Fruit fly (Drosophila melanogaster) whole organism, embryonic: ENCODE results near the gene Son.

Experiments
- Atf-2 ChIP-seq: fragments of 200-800 bp; sonication (Bioruptor generic); optimal IDR thresholded peaks from 2 replicates; lab custom pipeline; 2016; ENCODE audit warnings: missing biosample characterization, missing genetic modification characterization
- C15 ChIP-seq: fragments of 200-800 bp; sonication (Bioruptor generic); IDR thresholded peaks from 3 replicates; pipeline ENCODE4 v1.3.6; 2022; ENCODE audit warnings: missing biosample characterization, missing genetic modification characterization
- CG10209 ChIP-seq: fragments of 200-800 bp; sonication (Bioruptor generic); optimal IDR thresholded peaks from 3 replicates; lab custom pipeline; 2017; ENCODE audit warnings: missing biosample characterization, mild to moderate bottlenecking, missing genetic modification characterization, missing genetic modification reagents
- CG10543 ChIP-seq: fragments of 200-800 bp; sonication (Bioruptor generic); optimal IDR thresholded peaks from 3 replicates; lab custom pipeline; 2017; ENCODE audit warnings: missing biosample characterization, mild to moderate bottlenecking, missing genetic modification characterization, moderate library complexity
- CG11398 ChIP-seq: fragments of 200-800 bp; sonication (Bioruptor generic); optimal IDR thresholded peaks from 2 replicates; lab custom pipeline; 2016; ENCODE audit warnings: missing biosample characterization, missing genetic modification characterization
- CG11456 ChIP-seq: fragments of 200-800 bp; sonication (Bioruptor generic); IDR thresholded peaks from 3 replicates; pipeline ENCODE4 v1.3.6; 2022; ENCODE audit warnings: missing biosample characterization, missing genetic modification characterization
- CG12659 ChIP-seq: fragments of 200-800 bp; sonication (Bioruptor generic); optimal IDR thresholded peaks from 3 replicates; lab custom pipeline; 2017; ENCODE audit warnings: mild to moderate bottlenecking, missing biosample characterization, missing genetic modification reagents, missing genetic modification characterization
- CG14014 ChIP-seq: fragments of 200-800 bp; sonication (Bioruptor generic); IDR thresholded peaks from 2 replicates; pipeline ENCODE4 v1.3.6; 2022; ENCODE audit warnings: missing biosample characterization, missing genetic modification characterization
- CG17361 ChIP-seq: fragments of 200-800 bp; sonication (Bioruptor generic); IDR thresholded peaks from 3 replicates; pipeline ENCODE4 v1.3.6; 2022; ENCODE audit warnings: missing biosample characterization, missing genetic modification characterization
- CG17912 ChIP-seq: fragments of 200-800 bp; sonication (Bioruptor generic); optimal IDR thresholded peaks from 2 replicates; lab custom pipeline; 2018; ENCODE audit warnings: missing biosample characterization, mild to moderate bottlenecking, missing genetic modification characterization
- CG18011 ChIP-seq: fragments of 200-800 bp; sonication (Bioruptor generic); optimal IDR thresholded peaks from 2 replicates; lab custom pipeline; 2017; ENCODE audit warnings: missing biosample characterization, missing genetic modification characterization, mild to moderate bottlenecking, moderate library complexity, missing genotype
- CG1832 ChIP-seq: fragments of 200-800 bp; sonication (Bioruptor generic); optimal IDR thresholded peaks from 2 replicates; lab custom pipeline; 2017; ENCODE audit warnings: missing biosample characterization, mild to moderate bottlenecking, missing genetic modification characterization, inconsistent platforms
- CG31224 ChIP-seq: fragments of 200-800 bp; sonication (Bioruptor generic); IDR thresholded peaks from 2 replicates; pipeline ENCODE4 v1.3.6; 2022; ENCODE audit warnings: missing biosample characterization, missing genetic modification characterization
- CG3838 ChIP-seq: fragments of 200-800 bp; sonication (Bioruptor generic); optimal IDR thresholded peaks from 3 replicates; lab custom pipeline; 2016; ENCODE audit warnings: missing biosample characterization, missing genetic modification characterization
- CG3995 ChIP-seq: fragments of 200-800 bp; sonication (Bioruptor generic); optimal IDR thresholded peaks from 3 replicates; lab custom pipeline; 2016; ENCODE audit warnings: missing biosample characterization, missing genetic modification characterization
- CG4282 ChIP-seq: fragments of 200-800 bp; sonication (Bioruptor generic); optimal IDR thresholded peaks from 2 replicates; lab custom pipeline; 2016; ENCODE audit warnings: missing biosample characterization, missing genetic modification characterization
- CG6689 ChIP-seq: fragments of 200-800 bp; sonication (Bioruptor generic); IDR thresholded peaks from 2 replicates; pipeline ENCODE4 v1.3.6; 2022; ENCODE audit warnings: missing biosample characterization, missing genetic modification characterization
- CG7839 ChIP-seq: fragments of 200-800 bp; sonication (Bioruptor generic); optimal IDR thresholded peaks from 3 replicates; lab custom pipeline; 2018; ENCODE audit warnings: missing biosample characterization, mild to moderate bottlenecking, missing genetic modification characterization, moderate library complexity
- CG9437 ChIP-seq: fragments of 200-800 bp; sonication (Bioruptor generic); optimal IDR thresholded peaks from 2 replicates; lab custom pipeline; 2018; ENCODE audit warnings: missing biosample characterization, mild to moderate bottlenecking, missing genetic modification characterization
- Dfd ChIP-seq, 2 experiments: fragments of >200 bp; optimal IDR thresholded peaks; 2 replicates each; lab custom pipeline; 2017; ENCODE audit warnings: missing biosample characterization in 2 of 2, missing genetic modification characterization in 2 of 2
- Dip2 ChIP-seq: fragments of 200-800 bp; sonication (Bioruptor generic); IDR thresholded peaks from 2 replicates; pipeline ENCODE4 v1.3.6; 2022; ENCODE audit warnings: missing biosample characterization, missing genetic modification characterization
- ERR ChIP-seq: fragments of 200-800 bp; sonication (Bioruptor generic); optimal IDR thresholded peaks from 2 replicates; lab custom pipeline; 2016; ENCODE audit warnings: missing biosample characterization, missing genetic modification characterization
- HLHmδ ChIP-seq: fragments of 200-800 bp; sonication (Bioruptor generic); optimal IDR thresholded peaks from 2 replicates; lab custom pipeline; 2018; ENCODE audit warnings: missing biosample characterization, mild to moderate bottlenecking, missing genetic modification characterization, moderate library complexity
- Hsf ChIP-seq: fragments of 200-800 bp; sonication (Bioruptor generic); optimal IDR thresholded peaks from 3 replicates; lab custom pipeline; 2016; ENCODE audit warnings: missing biosample characterization, missing genetic modification characterization
- NK7.1 ChIP-seq: fragments of 200-800 bp; sonication (Bioruptor generic); optimal IDR thresholded peaks from 3 replicates; lab custom pipeline; 2016; ENCODE audit warnings: missing biosample characterization, missing genetic modification characterization
- PHDP ChIP-seq: fragments of 200-800 bp; sonication (Bioruptor generic); optimal IDR thresholded peaks from 3 replicates; lab custom pipeline; 2018; ENCODE audit warnings: missing biosample characterization, mild to moderate bottlenecking, missing genetic modification characterization, moderate library complexity
- Rfx ChIP-seq: fragments of 200-800 bp; sonication (Bioruptor generic); IDR thresholded peaks from 2 replicates; pipeline ENCODE4 v1.3.6; 2022; ENCODE audit warnings: missing biosample characterization, missing genetic modification characterization
- Rx ChIP-seq: fragments of 200-800 bp; sonication (Bioruptor generic); IDR thresholded peaks from 2 replicates; pipeline ENCODE4 v1.3.6; 2022; ENCODE audit warnings: missing biosample characterization, missing genetic modification characterization
- Sry-δ ChIP-seq: fragments of 200-800 bp; sonication (Bioruptor generic); optimal IDR thresholded peaks from 2 replicates; lab custom pipeline; 2016; ENCODE audit warnings: missing biosample characterization, missing genetic modification characterization
- Stat92E ChIP-seq, 3 experiments: fragments of >200 bp in 2 of 3; fragments of 200-800 bp in 1 of 3; sonication (Bioruptor generic) in 1 of 3; optimal IDR thresholded peaks; 2 replicates each; lab custom pipeline; 2017 to 2019; ENCODE audit warnings: missing biosample characterization in 3 of 3, missing genetic modification characterization in 3 of 3, mild to moderate bottlenecking in 1 of 3, moderate library complexity in 1 of 3
- ash1 ChIP-seq: fragments of 200-800 bp; sonication (Bioruptor generic); optimal IDR thresholded peaks from 2 replicates; lab custom pipeline; 2018; ENCODE audit warnings: missing biosample characterization, mild to moderate bottlenecking, missing genetic modification characterization
- cas ChIP-seq: fragments of 200-800 bp; sonication (Bioruptor generic); IDR thresholded peaks from 2 replicates; pipeline ENCODE4 v1.3.6; 2022; ENCODE audit warnings: missing biosample characterization, missing genetic modification characterization
- chif ChIP-seq, 2 experiments: fragments of 200-800 bp; sonication (Bioruptor generic); optimal IDR thresholded peaks; 3 replicates each; lab custom pipeline; 2016; ENCODE audit warnings: missing biosample characterization in 2 of 2, missing genetic modification characterization in 2 of 2
- dati ChIP-seq: fragments of 200-800 bp; sonication (Bioruptor generic); IDR thresholded peaks from 2 replicates; pipeline ENCODE4 v1.3.6; 2022; ENCODE audit warnings: missing biosample characterization, missing genetic modification characterization
- emc ChIP-seq: fragments of 200-800 bp; sonication (Bioruptor generic); optimal IDR thresholded peaks from 2 replicates; lab custom pipeline; 2016; ENCODE audit warnings: missing biosample characterization, missing genetic modification characterization
- en ChIP-seq: fragments of 200-800 bp; sonication (Bioruptor generic); optimal IDR thresholded peaks from 2 replicates; lab custom pipeline; 2016; ENCODE audit warnings: missing biosample characterization, missing genetic modification characterization
- fd64A ChIP-seq: fragments of 200-800 bp; sonication (Bioruptor generic); optimal IDR thresholded peaks from 3 replicates; lab custom pipeline; 2018; ENCODE audit warnings: missing biosample characterization, mild to moderate bottlenecking, missing genetic modification characterization
- ftz-f1 ChIP-seq: fragments of 200-800 bp; sonication (Bioruptor generic); optimal IDR thresholded peaks from 2 replicates; lab custom pipeline; 2016; ENCODE audit warnings: missing biosample characterization, missing genetic modification characterization
- gfzf ChIP-seq: fragments of 200-800 bp; sonication (Bioruptor generic); optimal IDR thresholded peaks from 2 replicates; lab custom pipeline; 2016; ENCODE audit warnings: missing biosample characterization, mild to moderate bottlenecking, missing genetic modification characterization, moderate library complexity
- gsb ChIP-seq: fragments of 200-800 bp; sonication (Bioruptor generic); IDR thresholded peaks from 2 replicates; pipeline ENCODE4 v1.3.6; 2022; ENCODE audit warnings: missing biosample characterization, missing genetic modification characterization
- jing ChIP-seq: fragments of 200-800 bp; sonication (Bioruptor generic); optimal IDR thresholded peaks from 2 replicates; lab custom pipeline; 2018; ENCODE audit warnings: missing biosample characterization, mild to moderate bottlenecking, missing genetic modification characterization
- kay ChIP-seq: fragments of 200-800 bp; sonication (Bioruptor generic); optimal IDR thresholded peaks from 2 replicates; lab custom pipeline; 2016; ENCODE audit warnings: missing biosample characterization, missing genetic modification characterization
- mirr ChIP-seq: fragments of 200-800 bp; sonication (Bioruptor generic); optimal IDR thresholded peaks from 3 replicates; lab custom pipeline; 2018; ENCODE audit warnings: missing biosample characterization, mild to moderate bottlenecking, missing genetic modification characterization
- nau ChIP-seq: fragments of 200-800 bp; sonication (Bioruptor generic); optimal IDR thresholded peaks from 3 replicates; lab custom pipeline; 2017; ENCODE audit warnings: missing biosample characterization, mild to moderate bottlenecking, missing genetic modification characterization, missing genetic modification reagents
- org-1 ChIP-seq: fragments of 200-800 bp; sonication (Bioruptor generic); optimal IDR thresholded peaks from 2 replicates; lab custom pipeline; 2017; ENCODE audit warnings: missing biosample characterization, missing genetic modification characterization
- pros ChIP-seq: fragments of 200-800 bp; sonication (Bioruptor generic); optimal IDR thresholded peaks from 3 replicates; lab custom pipeline; 2019; ENCODE audit warnings: missing biosample characterization, mild to moderate bottlenecking, missing genetic modification characterization, moderate library complexity
- run ChIP-seq: fragments of 200-800 bp; sonication (Bioruptor generic); optimal IDR thresholded peaks from 3 replicates; lab custom pipeline; 2018; ENCODE audit warnings: missing biosample characterization, mild to moderate bottlenecking, missing genetic modification characterization
- sima ChIP-seq: fragments of 200-800 bp; sonication (Bioruptor generic); optimal IDR thresholded peaks from 2 replicates; lab custom pipeline; 2016; ENCODE audit warnings: missing biosample characterization, missing genetic modification characterization
- sqz ChIP-seq: fragments of 200-800 bp; sonication (Bioruptor generic); optimal IDR thresholded peaks from 3 replicates; lab custom pipeline; 2018; ENCODE audit warnings: missing biosample characterization, mild to moderate bottlenecking, missing genetic modification characterization
- ttk ChIP-seq: fragments of 200-800 bp; sonication (Bioruptor generic); IDR thresholded peaks from 2 replicates; pipeline ENCODE4 v2.1.2; 2022; ENCODE audit warnings: missing biosample characterization, missing genetic modification characterization
- wek ChIP-seq: fragments of 200-800 bp; sonication (Bioruptor generic); optimal IDR thresholded peaks from 3 replicates; lab custom pipeline; 2018; ENCODE audit warnings: missing biosample characterization, mild to moderate bottlenecking, missing genetic modification characterization, moderate library complexity

Son gene

DNA sequence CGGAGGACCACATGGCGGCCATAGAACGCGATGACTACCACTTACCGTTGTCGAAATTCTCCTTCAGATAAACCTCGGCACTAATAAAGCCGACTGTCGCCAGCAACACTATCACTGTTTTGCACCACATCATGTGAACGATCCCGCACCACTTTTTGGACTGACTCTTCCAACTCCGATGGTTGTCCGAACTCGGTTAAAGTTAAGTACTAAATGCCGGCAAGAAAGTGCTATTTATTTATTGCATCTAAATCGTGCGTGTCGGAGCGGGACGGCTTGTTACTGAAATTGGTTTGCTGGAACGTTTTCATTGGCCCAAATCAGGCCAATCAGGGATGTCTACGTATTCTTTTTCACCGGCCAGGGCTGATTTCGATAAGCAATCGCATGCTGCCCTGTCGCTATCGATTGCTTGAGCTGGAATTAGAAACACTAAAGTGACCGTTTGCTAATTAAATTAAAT, 52.8 kb downstream of the Son start, which contains the start of gene Calr (continued):
- TF ChIP-seq CG11398 (GFP tag; lab: Kevin White, UChicago) (no peak), sima (GFP tag; lab: Kevin White, UChicago) (peak; percentile 15), CG10543 (GFP tag; lab: Kevin White, UChicago) (peak; percentile 34), fd64A (GFP tag; lab: Kevin White, UChicago) (peak; percentile 8), sqz (GFP tag; lab: Kevin White, UChicago) (peak; percentile 54), en (no peak), mirr (GFP tag; lab: Kevin White, UChicago) (peak; percentile 77), CG10209 (GFP tag; lab: Kevin White, UChicago) (peak; percentile 11), org-1 (peak; percentile 4), CG18011 (peak; percentile 9), kay (GFP tag; lab: Kevin White, UChicago) (peak; percentile 29), cas (GFP tag; lab: Robert Waterston, UW) (no peak), CG3995 (GFP tag; lab: Kevin White, UChicago) (peak; percentile 32), jing (peak; percentile 12), Atf-2 (GFP tag; lab: Kevin White, UChicago) (no peak), CG3838 (no peak), Sry-δ (peak; percentile 54), CG14014 (GFP tag; lab: Robert Waterston, UW) (no peak), Hsf (GFP tag; lab: Kevin White, UChicago) (no peak), dati (GFP tag; lab: Robert Waterston, UW) (no peak), Dfd (GFP tag; optimal IDR thresholded peaks at IDR 0.05; lab: Kevin White, UChicago) (no peak), ERR (peak; percentile 31), CG31224 (GFP tag; lab: Robert Waterston, UW) (no peak), HLHmδ (peak; percentile 63), CG17361 (GFP tag; lab: Robert Waterston, UW) (no peak), CG12659 (GFP tag; lab: Kevin White, UChicago) (peak; percentile 78), gfzf (peak; percentile 48), ttk (GFP tag; lab: Robert Waterston, UW) (no peak), wek (peak; percentile 63), CG17912 (GFP tag; lab: Kevin White, UChicago) (peak; percentile 60), nau (GFP tag; lab: Kevin White, UChicago) (peak; percentile 33), pros (GFP tag; lab: Kevin White, UChicago) (peak; percentile 53), CG7839 (tag; lab: Kevin White, UChicago) (no peak), NK7.1 (peak; percentile 37), CG6689 (GFP tag; lab: Robert Waterston, UW) (no peak), ftz-f1 (GFP tag; lab: Kevin White, UChicago) (peak; percentile 44), CG1832 (GFP tag; lab: Kevin White, UChicago) (peak; percentile 73), CG9437 (GFP tag; lab: Kevin White, UChicago) (no peak), Rx (GFP tag; lab: Robert Waterston, UW) (no peak), Rfx (GFP tag; lab: Robert Waterston, UW) (no peak), ash1 (GFP tag; lab: Kevin White, UChicago) (peak; percentile 7), PHDP (tag; lab: Kevin White, UChicago) (peak; percentile 30), CG4282 (GFP tag; lab: Kevin White, UChicago) (no peak), CG11456 (GFP tag; lab: Robert Waterston, UW) (no peak), Stat92E (GFP tag; optimal IDR thresholded peaks at IDR 0.05; lab: Kevin White, UChicago) (peak in 1 of 3 experiments; percentile 61), emc (GFP tag; lab: Kevin White, UChicago) (no peak), run (tag; lab: Kevin White, UChicago) (peak; percentile 36), C15 (GFP tag; lab: Robert Waterston, UW) (no peak), Dip2 (GFP tag; lab: Robert Waterston, UW) (no peak), chif (GFP tag; optimal IDR thresholded peaks at IDR 0.05; lab: Kevin White, UChicago) (peak in 1 of 2 experiments; percentile 3), gsb (GFP tag; lab: Robert Waterston, UW) (no peak)
